Fruit fly (Drosophila melanogaster) whole organism, embryonic: Measurements from ENCODE around the gene CG14915.

ENCODE experiments used
- Atf-2 ChIP-seq: fragments of 200-800 bp; sonication (Bioruptor generic); optimal IDR thresholded peaks from 2 replicates; lab custom pipeline; 2016; ENCODE audit warnings: missing biosample characterization, missing genetic modification characterization
- CG10543 ChIP-seq: fragments of 200-800 bp; sonication (Bioruptor generic); optimal IDR thresholded peaks from 3 replicates; lab custom pipeline; 2017; ENCODE audit warnings: missing biosample characterization, mild to moderate bottlenecking, missing genetic modification characterization, moderate library complexity
- CG10979 ChIP-seq: fragments of 200-800 bp; sonication (Bioruptor generic); optimal IDR thresholded peaks from 2 replicates; lab custom pipeline; 2018; ENCODE audit warnings: missing biosample characterization, mild to moderate bottlenecking, missing genetic modification characterization, moderate library complexity
- CG11085 ChIP-seq: fragments of 200-800 bp; sonication (Bioruptor generic); IDR thresholded peaks from 2 replicates; pipeline ENCODE4 v1.3.6; 2022; ENCODE audit warnings: missing biosample characterization, missing genetic modification characterization
- CG12769 ChIP-seq: fragments of 200-800 bp; sonication (Bioruptor generic); optimal IDR thresholded peaks from 2 replicates; lab custom pipeline; 2019; ENCODE audit warnings: missing biosample characterization, mild to moderate bottlenecking, missing genetic modification characterization, moderate library complexity
- CG13424 ChIP-seq: fragments of 200-800 bp; sonication (Bioruptor generic); optimal IDR thresholded peaks from 2 replicates; lab custom pipeline; 2019; ENCODE audit warnings: missing biosample characterization, mild to moderate bottlenecking, missing genetic modification characterization, moderate library complexity
- CG14014 ChIP-seq: fragments of 200-800 bp; sonication (Bioruptor generic); IDR thresholded peaks from 2 replicates; pipeline ENCODE4 v1.3.6; 2022; ENCODE audit warnings: missing biosample characterization, missing genetic modification characterization
- CG2199 ChIP-seq: fragments of 200-800 bp; sonication (Bioruptor generic); IDR thresholded peaks from 3 replicates; pipeline ENCODE4 v1.3.6; 2022; ENCODE audit warnings: missing biosample characterization, missing genetic modification characterization
- CG3407 ChIP-seq: fragments of 200-800 bp; sonication (Bioruptor generic); optimal IDR thresholded peaks from 2 replicates; lab custom pipeline; 2018; ENCODE audit warnings: missing biosample characterization, mild to moderate bottlenecking, missing genetic modification characterization
- CG34376 ChIP-seq: fragments of 200-800 bp; sonication (Bioruptor generic); optimal IDR thresholded peaks from 2 replicates; lab custom pipeline; 2018; ENCODE audit warnings: missing biosample characterization, mild to moderate bottlenecking, missing genetic modification characterization
- CG42726 ChIP-seq: fragments of 200-800 bp; sonication (Bioruptor generic); IDR thresholded peaks from 2 replicates; pipeline ENCODE4 v1.3.6; 2022; ENCODE audit warnings: missing biosample characterization, missing genetic modification characterization; ENCODE audit not compliant: partially characterized antibody
- CG4328 ChIP-seq: fragments of 200-800 bp; sonication (Bioruptor generic); optimal IDR thresholded peaks from 3 replicates; lab custom pipeline; 2017; ENCODE audit warnings: missing biosample characterization, missing genetic modification reagents, missing genetic modification characterization
- CG4404 ChIP-seq: fragments of 200-800 bp; sonication (Bioruptor generic); IDR thresholded peaks from 2 replicates; pipeline ENCODE4 v1.3.6; 2022; ENCODE audit warnings: missing biosample characterization, missing genetic modification characterization
- CG4617 ChIP-seq: fragments of 200-800 bp; sonication (Bioruptor generic); optimal IDR thresholded peaks from 3 replicates; lab custom pipeline; 2016; ENCODE audit warnings: missing biosample characterization, missing genetic modification characterization, borderline replicate concordance
- CG6813 ChIP-seq: fragments of 200-800 bp; sonication (Bioruptor generic); optimal IDR thresholded peaks from 2 replicates; lab custom pipeline; 2017; ENCODE audit warnings: missing biosample characterization, missing genetic modification characterization, mild to moderate bottlenecking, moderate library complexity, missing genetic modification reagents
- CG7372 ChIP-seq: fragments of 200-800 bp; sonication (Bioruptor generic); IDR thresholded peaks from 2 replicates; pipeline ENCODE4 v1.3.6; 2022; ENCODE audit warnings: missing biosample characterization, missing genetic modification characterization
- CG8290 ChIP-seq, 3 experiments: fragments of 200-800 bp; sonication (Bioruptor generic); optimal IDR thresholded peaks; 2 replicates each; lab custom pipeline; 2016 to 2019; ENCODE audit warnings: missing biosample characterization in 3 of 3, missing genetic modification characterization in 3 of 3, mild to moderate bottlenecking in 2 of 3, moderate library complexity in 1 of 3
- CG8359 ChIP-seq: fragments of 200-800 bp; sonication (Bioruptor generic); optimal IDR thresholded peaks from 2 replicates; lab custom pipeline; 2017; ENCODE audit warnings: missing biosample characterization, mild to moderate bottlenecking, missing genetic modification characterization, borderline replicate concordance
- CG9876 ChIP-seq: fragments of 200-800 bp; sonication (Bioruptor generic); optimal IDR thresholded peaks from 2 replicates; lab custom pipeline; 2016; ENCODE audit warnings: missing biosample characterization, missing genetic modification characterization
- Gug ChIP-seq: fragments of 200-800 bp; sonication (Bioruptor generic); IDR thresholded peaks from 4 replicates; pipeline ENCODE4 v1.3.6; 2022; ENCODE audit warnings: missing biosample characterization, missing genetic modification characterization
- HLH3B ChIP-seq: fragments of 200-800 bp; sonication (Bioruptor generic); IDR thresholded peaks from 2 replicates; pipeline ENCODE4 v1.3.6; 2022; ENCODE audit warnings: missing biosample characterization, missing genetic modification characterization
- Hr78 ChIP-seq, 2 experiments: fragments of 200-800 bp in 1 of 2; fragments of >200 bp in 1 of 2; sonication (Bioruptor generic) in 1 of 2; optimal IDR thresholded peaks; 2 replicates each; lab custom pipeline; 2017 to 2019; ENCODE audit warnings: missing biosample characterization in 2 of 2, missing genetic modification characterization in 2 of 2, mild to moderate bottlenecking in 1 of 2, moderate library complexity in 1 of 2
- NC2β ChIP-seq: fragments of 200-800 bp; sonication (Bioruptor generic); optimal IDR thresholded peaks from 2 replicates; lab custom pipeline; 2016; ENCODE audit warnings: missing biosample characterization, missing genetic modification characterization
- Nf-YB ChIP-seq: fragments of 200-800 bp; sonication (Bioruptor generic); optimal IDR thresholded peaks from 3 replicates; lab custom pipeline; 2019; ENCODE audit warnings: missing biosample characterization, mild to moderate bottlenecking, missing genetic modification characterization, moderate library complexity
- Optix ChIP-seq: fragments of 200-800 bp; sonication (Bioruptor generic); IDR thresholded peaks from 3 replicates; pipeline ENCODE4 v1.3.6; 2022; ENCODE audit warnings: missing biosample characterization, missing genetic modification characterization
- Scr ChIP-seq: fragments of 200-800 bp; sonication (Bioruptor generic); IDR thresholded peaks from 2 replicates; pipeline ENCODE4 v1.3.6; 2022; ENCODE audit warnings: missing biosample characterization, missing genetic modification characterization; ENCODE audit not compliant: partially characterized antibody
- Sry-β ChIP-seq: fragments of 200-800 bp; sonication (Bioruptor generic); optimal IDR thresholded peaks from 2 replicates; lab custom pipeline; 2018; ENCODE audit warnings: missing biosample characterization, mild to moderate bottlenecking, missing genetic modification characterization, moderate library complexity
- Trl ChIP-seq, 3 experiments: fragments of >200 bp in 2 of 3; fragments of 200-800 bp in 1 of 3; sonication (Bioruptor generic) in 1 of 3; optimal IDR thresholded peaks; 2 replicates in 1 of 3; 3 replicates in 2 of 3; lab custom pipeline; 2016 to 2017; ENCODE audit warnings: missing biosample characterization in 1 of 3, missing genetic modification characterization in 1 of 3
- aop ChIP-seq: fragments of 200-800 bp; sonication (Bioruptor generic); IDR thresholded peaks from 2 replicates; pipeline ENCODE4 v1.3.6; 2022; ENCODE audit warnings: missing biosample characterization, missing genetic modification characterization
- ara ChIP-seq: fragments of 200-800 bp; sonication (Bioruptor generic); IDR thresholded peaks from 2 replicates; pipeline ENCODE4 v1.3.6; 2022; ENCODE audit warnings: missing biosample characterization, missing genetic modification characterization
- bab2 ChIP-seq: fragments of 200-800 bp; sonication (Bioruptor generic); optimal IDR thresholded peaks from 2 replicates; lab custom pipeline; 2016; ENCODE audit warnings: missing biosample characterization, missing genetic modification characterization
- bbx ChIP-seq: fragments of 200-800 bp; sonication (Bioruptor generic); IDR thresholded peaks from 2 replicates; pipeline ENCODE4 v1.3.6; 2022; ENCODE audit warnings: missing biosample characterization, missing genetic modification characterization; ENCODE audit not compliant: partially characterized antibody
- cg ChIP-seq: fragments of 200-800 bp; sonication (Bioruptor generic); optimal IDR thresholded peaks from 3 replicates; lab custom pipeline; 2019; ENCODE audit warnings: missing biosample characterization, mild to moderate bottlenecking, missing genetic modification characterization, moderate library complexity
- chinmo ChIP-seq: fragments of 200-800 bp; sonication (Bioruptor generic); IDR thresholded peaks from 4 replicates; pipeline ENCODE4 v1.3.6; 2022; ENCODE audit warnings: missing biosample characterization, missing genetic modification characterization; ENCODE audit not compliant: partially characterized antibody
- danr ChIP-seq: fragments of 200-800 bp; sonication (Bioruptor generic); IDR thresholded peaks from 2 replicates; pipeline ENCODE4 v1.3.6; 2022; ENCODE audit warnings: missing biosample characterization, missing genetic modification characterization
- en ChIP-seq: fragments of 200-800 bp; sonication (Bioruptor generic); optimal IDR thresholded peaks from 2 replicates; lab custom pipeline; 2016; ENCODE audit warnings: missing biosample characterization, missing genetic modification characterization
- ftz-f1 ChIP-seq: fragments of 200-800 bp; sonication (Bioruptor generic); optimal IDR thresholded peaks from 2 replicates; lab custom pipeline; 2016; ENCODE audit warnings: missing biosample characterization, missing genetic modification characterization
- jigr1 ChIP-seq: fragments of 200-800 bp; sonication (Bioruptor generic); IDR thresholded peaks from 3 replicates; pipeline ENCODE4 v1.3.6; 2022; ENCODE audit warnings: missing biosample characterization, missing genetic modification characterization
- klu ChIP-seq: fragments of 200-800 bp; sonication (Bioruptor generic); IDR thresholded peaks from 2 replicates; pipeline ENCODE4 v1.3.6; 2022; ENCODE audit warnings: missing biosample characterization, missing genetic modification characterization
- knrl ChIP-seq: fragments of 200-800 bp; sonication (Bioruptor generic); IDR thresholded peaks from 3 replicates; pipeline ENCODE4 v1.3.6; 2022; ENCODE audit warnings: missing biosample characterization, missing genetic modification characterization; ENCODE audit not compliant: partially characterized antibody
- lab ChIP-seq: fragments of 200-800 bp; sonication (Bioruptor generic); optimal IDR thresholded peaks from 3 replicates; lab custom pipeline; 2017; ENCODE audit warnings: missing biosample characterization, missing genetic modification characterization, mild to moderate bottlenecking, moderate library complexity, missing genetic modification reagents
- lmd ChIP-seq: fragments of 200-800 bp; sonication (Bioruptor generic); IDR thresholded peaks from 2 replicates; pipeline ENCODE4 v1.3.6; 2022; ENCODE audit warnings: missing biosample characterization, missing genetic modification characterization
- nerfin-1 ChIP-seq: fragments of 200-800 bp; sonication (Bioruptor generic); optimal IDR thresholded peaks from 3 replicates; lab custom pipeline; 2019; ENCODE audit warnings: missing biosample characterization, mild to moderate bottlenecking, missing genetic modification characterization, moderate library complexity
- onecut ChIP-seq: fragments of 200-800 bp; sonication (Bioruptor generic); IDR thresholded peaks from 2 replicates; pipeline ENCODE4 v1.3.6; 2022; ENCODE audit warnings: missing biosample characterization, missing genetic modification characterization
- psq ChIP-seq: fragments of 200-800 bp; sonication (Bioruptor generic); optimal IDR thresholded peaks from 2 replicates; lab custom pipeline; 2017; ENCODE audit warnings: missing biosample characterization, missing genetic modification characterization
- rib ChIP-seq: fragments of 200-800 bp; sonication (Bioruptor generic); IDR thresholded peaks from 2 replicates; pipeline ENCODE4 v1.3.6; 2022; ENCODE audit warnings: missing biosample characterization, missing genetic modification characterization
- sens ChIP-seq: fragments of 200-800 bp; sonication (Bioruptor generic); peaks from one replicate; lab custom pipeline; 2016; ENCODE audit warnings: missing biosample characterization, missing genetic modification characterization
- tap ChIP-seq: fragments of 200-800 bp; optimal IDR thresholded peaks from 3 replicates; lab custom pipeline; 2019; ENCODE audit warnings: missing biosample characterization, mild to moderate bottlenecking, missing genetic modification characterization, moderate library complexity
- twi ChIP-seq: fragments of 200-800 bp; optimal IDR thresholded peaks from 2 replicates; lab custom pipeline; 2019; ENCODE audit warnings: missing biosample characterization, mild to moderate bottlenecking, missing genetic modification characterization, moderate library complexity
- wek ChIP-seq: fragments of 200-800 bp; sonication (Bioruptor generic); optimal IDR thresholded peaks from 3 replicates; lab custom pipeline; 2018; ENCODE audit warnings: missing biosample characterization, mild to moderate bottlenecking, missing genetic modification characterization, moderate library complexity

CG14915 gene

dm6 chr2L:11061155-11061554, 9.7 kb upstream of the CG14915 start:
- TF ChIP-seq CG2199 (GFP tag; lab: Robert Waterston, UW) (0 out of 3 replicates have a peak, but pooled peaks have one; percentile 81), danr (GFP tag; lab: Robert Waterston, UW) (no peak), CG4617 (GFP tag; lab: Kevin White, UChicago) (no peak), chinmo (peak; percentile 74; the same call in 2 of the 4 replicates), Trl (optimal IDR thresholded peaks at IDR 0.05; lab: Kevin White, UChicago) (no peak), Trl (GFP tag; optimal IDR thresholded peaks at IDR 0.05; lab: Kevin White, UChicago) (no peak), Gug (no peak), tap (tag; lab: Kevin White, UChicago) (no peak), CG8290 (GFP tag; optimal IDR thresholded peaks at IDR 0.05; lab: Kevin White, UChicago) (no peak), CG8290 (tag; optimal IDR thresholded peaks at IDR 0.05; lab: Kevin White, UChicago) (peak in 1 of 2 experiments; percentile 8), CG8359 (GFP tag; lab: Kevin White, UChicago) (no peak), rib (peak; percentile 29; the same call in 1 of the 2 replicates), CG10979 (tag; lab: Kevin White, UChicago) (no peak), psq (GFP tag; lab: Kevin White, UChicago) (no peak), sens (GFP tag; lab: Kevin White, UChicago) (no peak), Scr (GFP tag; lab: Robert Waterston, UW) (no peak), bbx (GFP tag; lab: Robert Waterston, UW) (0 out of 2 replicates have a peak, but pooled peaks have one; percentile 25), CG4404 (GFP tag; lab: Robert Waterston, UW) (no peak), wek (GFP tag; lab: Kevin White, UChicago) (no peak), aop (GFP tag; lab: Robert Waterston, UW) (no peak), Atf-2 (GFP tag; lab: Kevin White, UChicago) (no peak), CG7372 (no peak), CG6813 (GFP tag; lab: Kevin White, UChicago) (no peak), NC2β (GFP tag; lab: Kevin White, UChicago) (no peak), CG14014 (GFP tag; lab: Robert Waterston, UW) (no peak), HLH3B (GFP tag; lab: Robert Waterston, UW) (no peak), Sry-β (GFP tag; lab: Kevin White, UChicago) (no peak), CG12769 (tag; lab: Kevin White, UChicago) (peak; percentile 78), Hr78 (GFP tag; optimal IDR thresholded peaks at IDR 0.05; lab: Kevin White, UChicago) (peak in 1 of 2 experiments; percentile 98), ftz-f1 (GFP tag; lab: Kevin White, UChicago) (peak; percentile 28), en (GFP tag; lab: Kevin White, UChicago) (no peak), cg (peak; percentile 84), twi (tag; lab: Kevin White, UChicago) (peak; percentile 43), klu (GFP tag; lab: Robert Waterston, UW) (no peak), CG42726 (no peak), lab (GFP tag; lab: Kevin White, UChicago) (peak; percentile 10), nerfin-1 (tag; lab: Kevin White, UChicago) (no peak), CG9876 (GFP tag; lab: Kevin White, UChicago) (no peak), knrl (GFP tag; lab: Robert Waterston, UW) (no peak), onecut (GFP tag; lab: Robert Waterston, UW) (no peak), Nf-YB (GFP tag; lab: Kevin White, UChicago) (no peak), CG11085 (GFP tag; lab: Robert Waterston, UW) (no peak), CG4328 (no peak), bab2 (GFP tag; lab: Kevin White, UChicago) (no peak), Optix (GFP tag; lab: Robert Waterston, UW) (no peak), CG13424 (tag; lab: Kevin White, UChicago) (no peak), ara (GFP tag; lab: Robert Waterston, UW) (no peak), jigr1 (GFP tag; lab: Robert Waterston, UW) (no peak), CG34376 (GFP tag; lab: Kevin White, UChicago) (no peak), lmd (GFP tag; lab: Robert Waterston, UW) (no peak), CG3407 (GFP tag; lab: Kevin White, UChicago) (no peak), CG10543 (GFP tag; lab: Kevin White, UChicago) (peak; percentile 9)
